Worm (Caenorhabditis elegans) whole organism, L4 larva: ENCODE results near the gene B0252.11.
A peak's percentile ranks its signal among the peaks of the same experiment; 100 is the strongest.

Experiments used
- Y5F2A.4 ChIP-seq: fragments of 200-800 bp; sonication (Bioruptor generic); optimal IDR thresholded peaks from 2 replicates; lab custom pipeline; 2018; ENCODE audit warnings: mild to moderate bottlenecking, missing genetic modification characterization, missing compliant biosample characterization
- ama-1 ChIP-seq: fragments of 150-350 bp; optimal IDR thresholded peaks from 2 replicates; lab custom pipeline; 2014; ENCODE audit warnings: inconsistent platforms, mixed read lengths
- hlh-30 ChIP-seq: sonication (generic microtip); optimal IDR thresholded peaks from 2 replicates; lab custom pipeline; 2017; ENCODE audit warnings: antibody characterized with exemption, mild to moderate bottlenecking, missing genetic modification characterization, missing compliant biosample characterization; ENCODE audit not compliant: insufficient read depth
- lin-39 ChIP-seq: fragments of 150-350 bp; optimal IDR thresholded peaks from 2 replicates; lab custom pipeline; 2014; ENCODE audit warnings: missing biosample characterization, missing genetic modification reagents, missing genetic modification characterization
- zag-1 ChIP-seq: fragments of 150-350 bp; optimal IDR thresholded peaks from 2 replicates; lab custom pipeline; 2014; ENCODE audit warnings: missing biosample characterization, missing genetic modification characterization
- ztf-11 ChIP-seq: fragments of 150-350 bp; optimal IDR thresholded peaks from 2 replicates; lab custom pipeline; 2014; ENCODE audit warnings: missing biosample characterization, missing genetic modification characterization

DNA sequence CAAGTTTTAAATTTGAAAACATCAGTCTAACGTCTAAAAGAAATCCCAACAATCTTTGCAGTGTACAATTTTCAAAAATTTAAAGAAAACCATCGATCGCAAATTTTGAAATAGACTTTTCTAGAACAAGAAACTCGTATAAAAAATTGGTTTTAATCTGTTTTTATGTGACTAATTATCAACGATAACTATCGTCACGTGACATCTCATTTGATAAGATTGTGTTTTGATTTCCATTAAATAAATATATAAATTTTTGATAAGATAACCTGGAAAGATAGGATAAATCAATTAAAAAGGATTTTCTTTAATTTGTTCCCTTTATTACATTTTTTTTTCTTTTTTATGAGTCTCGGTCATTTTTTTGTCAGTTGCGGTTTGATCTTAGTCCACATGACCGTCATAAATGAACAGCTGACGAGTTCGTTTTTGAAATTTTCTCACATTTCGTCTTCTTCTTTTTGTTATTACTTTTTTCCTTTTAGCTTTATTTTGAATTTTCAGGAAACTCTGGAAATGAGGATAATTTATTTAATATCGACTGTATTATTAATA, 8.0 kb downstream of the B0252.11 start, which contains the start of gene asm-1:
- TF ChIP-seq lin-39 (tag; lab: Kevin White, UChicago) (no peak), Y5F2A.4 (GFP tag; lab: Kevin White, UChicago) (no peak), ama-1 (lab: Kevin White, UChicago) (no peak), hlh-30 (peak; percentile 49), ztf-11 (tag; lab: Kevin White, UChicago) (no peak), zag-1 (tag; lab: Kevin White, UChicago) (no peak)
